Worm (Caenorhabditis elegans): ENCODE measurements around the gene hlh-28.

Gene hlh-28

ce11 chrX:17537568-17537967 is 13.3 kb upstream of the hlh-28 start:
- TF ChIP-seq pqm-1 (tag; optimal IDR thresholded peaks at IDR 0.05) (peak; percentile 39), nhr-28 (tag; optimal IDR thresholded peaks at IDR 0.05) (peak; percentile 35), mes-2 (tag; optimal IDR thresholded peaks at IDR 0.05; ENCODE audit: poor library complexity, severe bottlenecking) (no peak), hlh-11 (tag; optimal IDR thresholded peaks at IDR 0.05) (peak; percentile 35), daf-16 (GFP tag; optimal IDR thresholded peaks at IDR 0.05) (no peak), daf-16 (tag; optimal IDR thresholded peaks at IDR 0.05) (peak; percentile 28), ZK337.2 (GFP tag; IDR thresholded peaks at IDR 0.05) (no peak), dmd-6 (GFP tag; IDR thresholded peaks at IDR 0.05) (peak; percentile 49; the same call in 1 of the 2 replicates)

- TF ChIP-seq pqm-1 (tag; optimal IDR thresholded peaks at IDR 0.05) (no peak), hif-1 (tag; optimal IDR thresholded peaks at IDR 0.05) (no peak), tra-1 (GFP tag; IDR thresholded peaks at IDR 0.05) (no peak), ceh-28 (tag; optimal IDR thresholded peaks at IDR 0.05) (no peak), unc-130 (GFP tag; optimal IDR thresholded peaks at IDR 0.05) (no peak), mes-2 (tag; optimal IDR thresholded peaks at IDR 0.05; ENCODE audit: poor library complexity, severe bottlenecking) (no peak), F49E8.2 (tag; optimal IDR thresholded peaks at IDR 0.05; ENCODE audit: borderline replicate concordance) (no peak), nhr-76 (tag; optimal IDR thresholded peaks at IDR 0.05) (no peak), ceh-32 (tag; optimal IDR thresholded peaks at IDR 0.05; ENCODE audit: poor library complexity) (no peak), lir-3 (tag; optimal IDR thresholded peaks at IDR 0.05) (no peak), lsy-2 (tag; optimal IDR thresholded peaks at IDR 0.05) (no peak), hmg-1.1 (GFP tag; IDR thresholded peaks at IDR 0.05) (peak; percentile 41; the same call in 1 of the 2 replicates), lin-15B (tag; optimal IDR thresholded peaks at IDR 0.05) (no peak), daf-19 (GFP tag; conservative IDR thresholded peaks at IDR 0.05) (no peak), mxl-3 (GFP tag; optimal IDR thresholded peaks at IDR 0.05) (peak; percentile 82), hlh-30 (tag; optimal IDR thresholded peaks at IDR 0.05; ENCODE audit: insufficient read depth) (peak; percentile 77), nhr-25 (tag; optimal IDR thresholded peaks at IDR 0.05; ENCODE audit: borderline replicate concordance, insufficient read depth) (no peak), skn-1 (tag; optimal IDR thresholded peaks at IDR 0.05) (no peak), Y48G9A.11 (GFP tag; IDR thresholded peaks at IDR 0.05) (no peak), mdl-1 (tag; optimal IDR thresholded peaks at IDR 0.05) (peak in 1 of 2 experiments; percentile 69), nhr-77 (tag; optimal IDR thresholded peaks at IDR 0.05) (no peak), hlh-11 (tag; optimal IDR thresholded peaks at IDR 0.05) (peak; percentile 40), unc-39 (tag; optimal IDR thresholded peaks at IDR 0.05) (no peak), nhr-28 (tag; optimal IDR thresholded peaks at IDR 0.05) (peak; percentile 73), Y5F2A.4 (GFP tag; optimal IDR thresholded peaks at IDR 0.05) (no peak), nhr-48 (tag; optimal IDR thresholded peaks at IDR 0.05) (peak; percentile 35), mep-1 (tag; optimal IDR thresholded peaks at IDR 0.05) (peak; percentile 1), ceh-20 (GFP tag; IDR thresholded peaks at IDR 0.05) (no peak), daf-16 (GFP tag; optimal IDR thresholded peaks at IDR 0.05) (no peak), daf-16 (tag; optimal IDR thresholded peaks at IDR 0.05) (no peak), spr-3 (GFP tag; optimal IDR thresholded peaks at IDR 0.05) (no peak), spr-1 (tag; optimal IDR thresholded peaks at IDR 0.05) (no peak), madf-5 (GFP tag; IDR thresholded peaks at IDR 0.05) (no peak), jun-1 (tag; optimal IDR thresholded peaks at IDR 0.05) (no peak), aly-2 (tag; optimal IDR thresholded peaks at IDR 0.05) (no peak)
Measured at ce11 chrX:17539968-17540367, 10.9 kb upstream of the hlh-28 start.

ce11 chrX:17544349-17544936 is 6.4 kb upstream of the hlh-28 start:
- no peak for TF ChIP-seq pqm-1 (tag; optimal IDR thresholded peaks at IDR 0.05)
- no peak for TF ChIP-seq ces-1 (GFP tag; optimal IDR thresholded peaks at IDR 0.05)
- TF ChIP-seq jun-1 (tag; optimal IDR thresholded peaks at IDR 0.05), result no peak
- TF ChIP-seq cey-2 (tag; optimal IDR thresholded peaks at IDR 0.05; ENCODE audit: borderline replicate concordance, insufficient read depth), result no peak
- peak; percentile 15 for TF ChIP-seq lir-3 (tag; optimal IDR thresholded peaks at IDR 0.05)
- TF ChIP-seq ZK337.2 (GFP tag; IDR thresholded peaks at IDR 0.05), result peak; percentile 76; the same call in 1 of the 2 replicates
- TF ChIP-seq ceh-28 (tag; optimal IDR thresholded peaks at IDR 0.05), result no peak
- no peak for TF ChIP-seq lin-15B (tag; optimal IDR thresholded peaks at IDR 0.05)
- TF ChIP-seq ceh-32 (tag; optimal IDR thresholded peaks at IDR 0.05; ENCODE audit: poor library complexity), result peak; percentile 70
- no peak for TF ChIP-seq F44E2.7 (GFP tag; IDR thresholded peaks at IDR 0.05)
- TF ChIP-seq spr-3 (GFP tag; optimal IDR thresholded peaks at IDR 0.05), result peak; percentile 81
- TF ChIP-seq mxl-2 (GFP tag; conservative IDR thresholded peaks at IDR 0.05), result peak; percentile 48; the same call in 1 of the 2 replicates
- TF ChIP-seq sdz-12 (GFP tag; optimal IDR thresholded peaks at IDR 0.05), result no peak
- peak; percentile 75 for TF ChIP-seq zip-2 (tag; optimal IDR thresholded peaks at IDR 0.05)
- peak; percentile 88 for TF ChIP-seq zfp-3 (GFP tag; conservative IDR thresholded peaks at IDR 0.05)
- no peak for TF ChIP-seq zip-11 (GFP tag; IDR thresholded peaks at IDR 0.05)
- TF ChIP-seq nhr-237 (tag; optimal IDR thresholded peaks at IDR 0.05), result peak; percentile 41
